Fruit fly (Drosophila melanogaster) whole organism, prepupa: Measurements from ENCODE around the gene Mur2B.

Source experiments
- Blimp-1 ChIP-seq: fragments of 200-800 bp; sonication (Bioruptor generic); optimal IDR thresholded peaks from 3 replicates; lab custom pipeline; 2017; ENCODE audit warnings: missing biosample characterization, missing genetic modification characterization, mild to moderate bottlenecking, moderate library complexity, missing genetic modification reagents
- CG10631 ChIP-seq: fragments of 200-800 bp; sonication (Bioruptor generic); optimal IDR thresholded peaks from 2 replicates; lab custom pipeline; 2016; ENCODE audit warnings: missing biosample characterization, missing genetic modification characterization
- CG10669 ChIP-seq: fragments of 200-800 bp; sonication (Bioruptor generic); optimal IDR thresholded peaks from 3 replicates; lab custom pipeline; 2018; ENCODE audit warnings: missing biosample characterization, mild to moderate bottlenecking, missing genetic modification characterization, moderate library complexity
- CG15336 ChIP-seq: fragments of 200-800 bp; sonication (Bioruptor generic); IDR thresholded peaks from 2 replicates; pipeline ENCODE4 v1.3.6; 2022; ENCODE audit warnings: missing biosample characterization, missing genetic modification characterization
- CG16779 ChIP-seq: fragments of 200-800 bp; sonication (Bioruptor generic); optimal IDR thresholded peaks from 3 replicates; lab custom pipeline; 2017; ENCODE audit warnings: missing biosample characterization, mild to moderate bottlenecking, missing genetic modification characterization
- CG31627 ChIP-seq: fragments of 200-800 bp; sonication (Bioruptor generic); optimal IDR thresholded peaks from 3 replicates; lab custom pipeline; 2016; ENCODE audit warnings: missing biosample characterization, missing genetic modification characterization
- CG34406 ChIP-seq: fragments of 200-800 bp; sonication (Bioruptor generic); optimal IDR thresholded peaks from 3 replicates; lab custom pipeline; 2016; ENCODE audit warnings: missing biosample characterization, missing genetic modification characterization
- CG3919 ChIP-seq: fragments of 200-800 bp; sonication (Bioruptor generic); optimal IDR thresholded peaks from 3 replicates; lab custom pipeline; 2016; ENCODE audit warnings: missing biosample characterization, missing genetic modification characterization
- CG6163 ChIP-seq: fragments of 200-800 bp; sonication (Bioruptor generic); IDR thresholded peaks from 3 replicates; pipeline ENCODE4 v1.3.6; 2022; ENCODE audit warnings: missing biosample characterization, missing genetic modification characterization
- CG6792 ChIP-seq: fragments of 200-800 bp; sonication (Bioruptor generic); optimal IDR thresholded peaks from 3 replicates; lab custom pipeline; 2016; ENCODE audit warnings: missing biosample characterization, missing genetic modification characterization
- CG6808 ChIP-seq: fragments of 200-800 bp; sonication (Bioruptor generic); optimal IDR thresholded peaks from 3 replicates; lab custom pipeline; 2017; ENCODE audit warnings: missing biosample characterization, missing genetic modification characterization, mild to moderate bottlenecking, moderate library complexity, missing genetic modification reagents
- CG6854 ChIP-seq: fragments of 200-800 bp; sonication (Bioruptor generic); optimal IDR thresholded peaks from 2 replicates; lab custom pipeline; 2017; ENCODE audit warnings: missing biosample characterization, mild to moderate bottlenecking, missing genetic modification characterization
- CG7368 ChIP-seq: fragments of 200-800 bp; sonication (Bioruptor generic); optimal IDR thresholded peaks from 3 replicates; lab custom pipeline; 2016; ENCODE audit warnings: missing biosample characterization, missing genetic modification characterization
- CG8119 ChIP-seq: fragments of 200-800 bp; sonication (Bioruptor generic); IDR thresholded peaks from 3 replicates; pipeline ENCODE4 v1.3.6; 2022; ENCODE audit warnings: missing biosample characterization, missing genetic modification characterization
- Eip75B ChIP-seq: fragments of 200-800 bp; sonication (Bioruptor generic); optimal IDR thresholded peaks from 3 replicates; lab custom pipeline; 2016; ENCODE audit warnings: missing biosample characterization, missing genetic modification characterization
- Eip78C ChIP-seq: fragments of 200-800 bp; sonication (Bioruptor generic); peaks from one replicate; lab custom pipeline; 2016; ENCODE audit warnings: missing biosample characterization, missing genetic modification characterization
- Eip93F ChIP-seq: fragments of 200-800 bp; sonication (Bioruptor generic); optimal IDR thresholded peaks from 2 replicates; lab custom pipeline; 2016; ENCODE audit warnings: missing biosample characterization, mild to moderate bottlenecking, missing genetic modification characterization
- Ets21C ChIP-seq: fragments of 200-800 bp; sonication (Bioruptor generic); optimal IDR thresholded peaks from 3 replicates; lab custom pipeline; 2016; ENCODE audit warnings: missing biosample characterization, missing genetic modification characterization
- Ets96B ChIP-seq: fragments of 200-800 bp; optimal IDR thresholded peaks from 2 replicates; lab custom pipeline; 2019; ENCODE audit warnings: missing biosample characterization, mild to moderate bottlenecking, missing genetic modification characterization, moderate library complexity
- Gug ChIP-seq: fragments of 200-800 bp; sonication (Bioruptor generic); IDR thresholded peaks from 2 replicates; pipeline ENCODE4 v1.3.6; 2022; ENCODE audit warnings: missing biosample characterization, missing genetic modification characterization
- Hr38 ChIP-seq: sonication (Bioruptor generic); optimal IDR thresholded peaks from 2 replicates; lab custom pipeline; 2016; ENCODE audit warnings: missing biosample characterization, missing genetic modification characterization
- Hr39 ChIP-seq: fragments of 200-800 bp; sonication (Bioruptor generic); optimal IDR thresholded peaks from 2 replicates; lab custom pipeline; 2016; ENCODE audit warnings: missing biosample characterization, missing genetic modification characterization
- Hr4 ChIP-seq: fragments of 200-800 bp; sonication (Bioruptor generic); optimal IDR thresholded peaks from 3 replicates; lab custom pipeline; 2016; ENCODE audit warnings: missing biosample characterization, missing genetic modification characterization
- OdsH ChIP-seq: fragments of 200-800 bp; sonication (Bioruptor generic); optimal IDR thresholded peaks from 3 replicates; lab custom pipeline; 2016; ENCODE audit warnings: missing biosample characterization, missing genetic modification characterization
- Smox ChIP-seq: fragments of 200-800 bp; sonication (Bioruptor generic); optimal IDR thresholded peaks from 3 replicates; lab custom pipeline; 2016; ENCODE audit warnings: missing biosample characterization, missing genetic modification characterization
- Sox102F ChIP-seq: fragments of 200-800 bp; sonication (Bioruptor generic); optimal IDR thresholded peaks from 2 replicates; lab custom pipeline; 2016; ENCODE audit warnings: missing biosample characterization, mild to moderate bottlenecking, missing genetic modification characterization
- Sox14 ChIP-seq: fragments of 200-800 bp; sonication (Bioruptor generic); optimal IDR thresholded peaks from 3 replicates; lab custom pipeline; 2016; ENCODE audit warnings: missing biosample characterization, missing genetic modification characterization
- Sox15 ChIP-seq: fragments of 200-800 bp; sonication (Bioruptor generic); optimal IDR thresholded peaks from 3 replicates; lab custom pipeline; 2016; ENCODE audit warnings: missing biosample characterization, missing genetic modification characterization
- achi ChIP-seq: fragments of 200-800 bp; sonication (Bioruptor generic); optimal IDR thresholded peaks from 3 replicates; lab custom pipeline; 2016; ENCODE audit warnings: missing biosample characterization, missing genetic modification characterization
- cyc ChIP-seq: fragments of 200-800 bp; sonication (Bioruptor generic); optimal IDR thresholded peaks from 3 replicates; lab custom pipeline; 2016; ENCODE audit warnings: missing biosample characterization, missing genetic modification characterization
- dac ChIP-seq: fragments of 200-800 bp; sonication (Bioruptor generic); optimal IDR thresholded peaks from 2 replicates; lab custom pipeline; 2017; ENCODE audit warnings: missing biosample characterization, mild to moderate bottlenecking, missing genetic modification characterization
- dsx ChIP-seq: fragments of 200-800 bp; optimal IDR thresholded peaks from 3 replicates; lab custom pipeline; 2019; ENCODE audit warnings: missing biosample characterization, mild to moderate bottlenecking, missing genetic modification characterization, moderate library complexity; ENCODE audit not compliant: poor library complexity, severe bottlenecking
- esn ChIP-seq: fragments of 200-800 bp; sonication (Bioruptor generic); optimal IDR thresholded peaks from 2 replicates; lab custom pipeline; 2016; ENCODE audit warnings: missing biosample characterization, mild to moderate bottlenecking, missing genetic modification characterization, moderate library complexity
- fd85E ChIP-seq: fragments of 200-800 bp; sonication (Bioruptor generic); optimal IDR thresholded peaks from 3 replicates; lab custom pipeline; 2016; ENCODE audit warnings: missing biosample characterization, missing genetic modification characterization
- lz ChIP-seq: fragments of 200-800 bp; sonication (Bioruptor generic); optimal IDR thresholded peaks from 3 replicates; lab custom pipeline; 2016; ENCODE audit warnings: missing biosample characterization, missing genetic modification characterization
- pdm3 ChIP-seq: fragments of 200-800 bp; sonication (Bioruptor generic); optimal IDR thresholded peaks from 3 replicates; lab custom pipeline; 2016; ENCODE audit warnings: missing biosample characterization, missing genetic modification characterization
- salr ChIP-seq, 2 experiments: fragments of 200-800 bp; sonication (Bioruptor generic); optimal IDR thresholded peaks; 3 replicates each; lab custom pipeline; 2016 to 2018; ENCODE audit warnings: missing biosample characterization in 2 of 2, missing genetic modification characterization in 2 of 2, mild to moderate bottlenecking in 1 of 2
- spab ChIP-seq: fragments of 200-800 bp; sonication (Bioruptor generic); optimal IDR thresholded peaks from 2 replicates; lab custom pipeline; 2017; ENCODE audit warnings: missing biosample characterization, mild to moderate bottlenecking, missing genetic modification characterization, missing genetic modification reagents
- ss ChIP-seq, 2 experiments: fragments of 200-800 bp; sonication (Bioruptor generic); optimal IDR thresholded peaks; 2 replicates in 1 of 2; 3 replicates in 1 of 2; lab custom pipeline; 2017 to 2018; ENCODE audit warnings: mild to moderate bottlenecking in 2 of 2, missing biosample characterization in 2 of 2, missing genetic modification characterization in 2 of 2, moderate library complexity in 1 of 2
- svp ChIP-seq: fragments of 200-800 bp; sonication (Bioruptor generic); peaks from one replicate; lab custom pipeline; 2016; ENCODE audit warnings: missing biosample characterization, missing genetic modification characterization
- topi ChIP-seq: fragments of 200-800 bp; sonication (Bioruptor generic); optimal IDR thresholded peaks from 3 replicates; lab custom pipeline; 2016; ENCODE audit warnings: missing biosample characterization, missing genetic modification characterization
- vri ChIP-seq: fragments of 200-800 bp; sonication (Bioruptor generic); optimal IDR thresholded peaks from 3 replicates; lab custom pipeline; 2016; ENCODE audit warnings: missing biosample characterization, mild to moderate bottlenecking, missing genetic modification characterization

Mur2B gene

DNA sequence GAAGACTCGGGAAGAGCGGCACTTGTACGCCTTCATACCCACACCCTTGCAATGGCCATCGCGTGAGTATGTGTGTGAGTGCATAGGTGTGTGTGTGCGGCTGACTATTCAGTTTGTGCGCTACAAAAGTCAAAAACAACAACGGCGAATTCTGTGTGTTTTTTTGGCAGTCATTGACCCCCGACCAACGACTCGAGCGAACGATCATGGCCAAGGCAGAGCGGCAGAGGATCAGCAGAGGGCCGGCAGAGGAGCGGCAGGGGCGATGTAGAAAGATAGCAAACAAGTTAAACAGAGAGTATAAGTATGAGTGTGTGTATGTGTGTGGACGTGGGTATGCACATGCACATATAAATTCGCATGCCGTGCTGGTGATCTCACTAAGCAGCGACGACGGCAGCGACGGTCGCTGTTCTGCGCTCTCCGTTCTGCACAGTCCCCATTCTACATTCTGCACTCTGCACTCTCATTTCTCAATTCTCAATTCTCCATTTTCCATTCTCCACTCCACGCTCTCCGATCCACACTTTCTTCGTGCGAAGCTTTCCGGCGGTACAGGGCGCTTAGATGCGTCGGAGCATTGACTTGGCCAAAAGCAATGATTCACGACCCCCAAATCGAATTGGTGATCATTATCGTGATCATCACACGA is 90.2 kb downstream of the Mur2B start:
- TF ChIP-seq CG10631 (GFP tag; lab: Kevin White, UChicago): no peak
- peak; percentile 30 for TF ChIP-seq Sox14 (GFP tag; lab: Kevin White, UChicago)
- TF ChIP-seq vri (GFP tag; lab: Kevin White, UChicago): peak; percentile 59
- no peak for TF ChIP-seq Smox
- peak; percentile 90 for TF ChIP-seq svp (GFP tag; lab: Kevin White, UChicago)
- peak; percentile 53 for TF ChIP-seq Eip78C (GFP tag; lab: Kevin White, UChicago)
- peak in 1 of 2 experiments; percentile 9 for TF ChIP-seq ss (GFP tag; optimal IDR thresholded peaks at IDR 0.05; lab: Kevin White, UChicago)
- TF ChIP-seq CG6163 (GFP tag; lab: Robert Waterston, UW): 0 out of 3 replicates have a peak, but pooled peaks have one; percentile 40

- TF ChIP-seq Hr4 (GFP tag; lab: Kevin White, UChicago) (no peak), vri (GFP tag; lab: Kevin White, UChicago) (peak; percentile 59), Eip78C (GFP tag; lab: Kevin White, UChicago) (peak; percentile 0), spab (GFP tag; lab: Kevin White, UChicago) (no peak), Eip75B (GFP tag; lab: Kevin White, UChicago) (no peak), CG6854 (GFP tag; lab: Kevin White, UChicago) (peak; percentile 6), CG34406 (no peak), Blimp-1 (GFP tag; lab: Kevin White, UChicago) (no peak), achi (GFP tag; lab: Kevin White, UChicago) (no peak), CG6808 (GFP tag; lab: Kevin White, UChicago) (no peak)
- TF ChIP-seq, all 60 proteins: peak for 3
These were observed 91.5 kb downstream of the Mur2B start for dm6 chrX:1577120-1577519.

dm6 chrX:1574832-1575231 is 93.8 kb downstream of the Mur2B start, which contains the start of gene br:
br (plus strand) TSS chrX:1575132.
- TF ChIP-seq vri (GFP tag; lab: Kevin White, UChicago) (no peak), CG3919 (GFP tag; lab: Kevin White, UChicago) (no peak), CG7368 (no peak), dac (GFP tag; lab: Kevin White, UChicago) (no peak), Sox15 (GFP tag; lab: Kevin White, UChicago) (no peak), CG8119 (no peak), Ets21C (GFP tag; lab: Kevin White, UChicago) (no peak), CG6792 (GFP tag; lab: Kevin White, UChicago) (no peak), Hr39 (no peak), OdsH (GFP tag; lab: Kevin White, UChicago) (no peak), CG10669 (GFP tag; lab: Kevin White, UChicago) (no peak), fd85E (GFP tag; lab: Kevin White, UChicago) (no peak), Sox102F (GFP tag; lab: Kevin White, UChicago) (no peak), Eip93F (GFP tag; lab: Kevin White, UChicago) (no peak)
- TF ChIP-seq, all 60 proteins: peak for 0

DNA sequence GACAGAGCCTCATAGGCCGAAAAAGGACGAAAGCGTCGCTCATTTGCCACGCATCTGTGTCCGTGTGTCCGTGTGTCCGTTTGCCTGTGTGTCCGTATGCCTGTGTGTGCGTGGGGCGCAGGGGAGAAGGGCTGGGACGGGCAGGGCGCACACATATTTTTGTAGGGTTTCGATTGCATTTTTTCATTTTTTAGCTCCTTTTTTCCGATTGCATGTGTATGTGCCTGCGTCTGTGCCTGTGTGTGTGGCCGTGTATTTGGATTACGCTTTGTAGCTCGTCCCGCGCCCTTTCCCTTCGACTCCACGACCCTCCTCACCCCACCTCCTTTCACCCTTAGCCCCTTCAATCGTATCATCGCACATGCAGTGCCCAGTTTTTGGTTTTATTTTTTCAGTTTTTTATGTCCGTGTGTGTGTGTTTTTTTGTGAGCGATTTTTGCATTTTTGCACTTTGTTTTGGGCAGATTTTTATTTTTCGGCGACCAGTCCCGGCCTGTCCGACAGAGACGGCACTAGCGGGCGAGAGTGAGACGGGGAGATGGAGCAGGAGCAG is 94.4 kb downstream of the Mur2B start:
- TF ChIP-seq CG6854 (GFP tag; lab: Kevin White, UChicago) (peak; percentile 91), topi (GFP tag; lab: Kevin White, UChicago) (peak; percentile 47), dsx (GFP tag; lab: Kevin White, UChicago) (no peak), Ets96B (tag; lab: Kevin White, UChicago) (no peak), CG6792 (GFP tag; lab: Kevin White, UChicago) (peak; percentile 26), OdsH (GFP tag; lab: Kevin White, UChicago) (no peak), Hr38 (GFP tag; lab: Kevin White, UChicago) (no peak), svp (GFP tag; lab: Kevin White, UChicago) (peak; percentile 70), CG16779 (no peak), esn (GFP tag; lab: Kevin White, UChicago) (peak; percentile 41), Hr39 (peak; percentile 13), CG31627 (GFP tag; lab: Kevin White, UChicago) (peak; percentile 6), CG10669 (GFP tag; lab: Kevin White, UChicago) (no peak), CG7368 (no peak), pdm3 (GFP tag; lab: Kevin White, UChicago) (peak; percentile 5), CG6808 (GFP tag; lab: Kevin White, UChicago) (no peak), CG34406 (peak; percentile 24), CG3919 (GFP tag; lab: Kevin White, UChicago) (no peak), lz (peak; percentile 39), achi (GFP tag; lab: Kevin White, UChicago) (peak; percentile 3), CG10631 (GFP tag; lab: Kevin White, UChicago) (no peak), Gug (GFP tag; lab: Robert Waterston, UW) (no peak), cyc (GFP tag; lab: Kevin White, UChicago) (peak; percentile 7), CG6163 (GFP tag; lab: Robert Waterston, UW) (peak; percentile 17; the same call in 1 of the 3 replicates), Eip78C (GFP tag; lab: Kevin White, UChicago) (peak; percentile 18), salr (GFP tag; optimal IDR thresholded peaks at IDR 0.05; lab: Kevin White, UChicago) (no peak), CG15336 (GFP tag; lab: Robert Waterston, UW) (no peak)
